Worm (Caenorhabditis elegans) whole organism, late embryonic: ENCODE data around the gene T02D1.4.

Source experiments
- K09A11.1 ChIP-seq: sonication (generic microtip); optimal IDR thresholded peaks from 2 replicates; lab custom pipeline; 2017; ENCODE audit warnings: antibody characterized with exemption, mild to moderate bottlenecking, missing genetic modification characterization, missing compliant biosample characterization; ENCODE audit not compliant: insufficient read depth
- T23F11.4 ChIP-seq: fragments of 200-800 bp; sonication (Bioruptor generic); optimal IDR thresholded peaks from 2 replicates; lab custom pipeline; 2018; ENCODE audit warnings: mild to moderate bottlenecking, missing genetic modification characterization, missing compliant biosample characterization
- Y22D7AL.16 ChIP-seq: sonication (generic microtip); optimal IDR thresholded peaks from 2 replicates; lab custom pipeline; 2016; ENCODE audit warnings: missing genetic modification characterization, missing compliant biosample characterization
- ama-1 ChIP-seq: fragments of 150-350 bp; optimal IDR thresholded peaks from 2 replicates; lab custom pipeline; 2014
- ceh-30 ChIP-seq: fragments of 150-350 bp; optimal IDR thresholded peaks from 2 replicates; lab custom pipeline; 2014; ENCODE audit warnings: missing biosample characterization, missing genetic modification characterization
- ceh-45 ChIP-seq: fragments of 200-800 bp; sonication (Bioruptor generic); IDR thresholded peaks from 2 replicates; pipeline ENCODE4 v1.3.6; 2022; ENCODE audit warnings: missing genetic modification reagents, missing genetic modification characterization, missing compliant biosample characterization
- ceh-9 ChIP-seq: sonication (generic microtip); optimal IDR thresholded peaks from 2 replicates; lab custom pipeline; 2016; ENCODE audit warnings: mild to moderate bottlenecking, missing genetic modification characterization, inconsistent platforms, missing compliant biosample characterization
- elt-2 ChIP-seq: sonication (generic microtip); optimal IDR thresholded peaks from 2 replicates; lab custom pipeline; 2016; ENCODE audit warnings: missing genetic modification reagents, missing genetic modification characterization, missing compliant biosample characterization
- ets-4 ChIP-seq: sonication (generic microtip); optimal IDR thresholded peaks from 2 replicates; lab custom pipeline; 2016; ENCODE audit warnings: missing genetic modification characterization, missing compliant biosample characterization
- madf-2 ChIP-seq: sonication (generic microtip); optimal IDR thresholded peaks from 2 replicates; lab custom pipeline; 2017; ENCODE audit warnings: missing genetic modification characterization, missing compliant biosample characterization
- pqm-1 ChIP-seq: sonication (generic microtip); optimal IDR thresholded peaks from 2 replicates; lab custom pipeline; 2016; ENCODE audit warnings: missing genetic modification characterization, missing compliant biosample characterization

DNA sequence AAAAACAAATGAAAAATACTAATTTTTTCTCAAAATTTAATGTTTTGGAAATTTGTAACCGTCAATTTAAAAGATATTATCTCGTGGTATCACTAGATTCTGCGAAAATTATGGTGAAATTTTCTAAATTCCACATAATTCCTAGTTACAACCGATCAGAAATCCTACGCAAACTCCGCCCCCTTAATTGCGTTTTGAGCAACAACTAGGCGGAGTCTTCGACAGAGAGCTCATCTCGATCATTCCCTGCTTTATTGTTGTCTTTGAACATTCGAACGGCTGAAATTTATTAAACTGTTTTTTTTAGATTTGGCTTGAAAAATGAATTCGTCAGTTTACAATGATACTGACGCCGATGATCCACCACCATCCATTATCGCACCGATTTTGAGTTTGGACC is at the start of gene T02D1.4:
- TF ChIP-seq ets-4 (tag; lab: Kevin White, UChicago): no peak
- TF ChIP-seq elt-2 (tag; lab: Kevin White, UChicago): no peak
- TF ChIP-seq pqm-1 (tag; lab: Kevin White, UChicago): no peak
- TF ChIP-seq madf-2 (tag; lab: Kevin White, UChicago): no peak
- no peak for TF ChIP-seq ceh-30 (tag; lab: Kevin White, UChicago)
- TF ChIP-seq ceh-45 (GFP tag; lab: Robert Waterston, UW): no peak
- TF ChIP-seq Y22D7AL.16 (tag; lab: Kevin White, UChicago): no peak
- no peak for TF ChIP-seq ama-1
- TF ChIP-seq K09A11.1 (tag; lab: Kevin White, UChicago): no peak
- TF ChIP-seq T23F11.4 (GFP tag; lab: Kevin White, UChicago): no peak
- no peak for TF ChIP-seq ceh-9 (tag; lab: Kevin White, UChicago)
